Fruit fly (Drosophila melanogaster) whole organism, embryonic: ENCODE results near the gene GNBP1.

ENCODE experiments used
- Ada2b ChIP-seq: fragments of 200-800 bp; sonication (Bioruptor generic); IDR thresholded peaks from 2 replicates; pipeline ENCODE4 v1.3.6; 2022; ENCODE audit warnings: missing biosample characterization, missing genetic modification characterization
- Atf-2 ChIP-seq: fragments of 200-800 bp; sonication (Bioruptor generic); optimal IDR thresholded peaks from 2 replicates; lab custom pipeline; 2016; ENCODE audit warnings: missing biosample characterization, missing genetic modification characterization
- CG11696 ChIP-seq: fragments of 200-800 bp; sonication (Bioruptor generic); IDR thresholded peaks from 2 replicates; pipeline ENCODE4 v1.3.6; 2022; ENCODE audit warnings: missing biosample characterization, missing genetic modification characterization
- CG11723 ChIP-seq: fragments of 200-800 bp; sonication (Bioruptor generic); optimal IDR thresholded peaks from 2 replicates; lab custom pipeline; 2017; ENCODE audit warnings: missing biosample characterization, mild to moderate bottlenecking, missing genetic modification characterization
- CG15479 ChIP-seq: fragments of 200-800 bp; sonication (Bioruptor generic); optimal IDR thresholded peaks from 3 replicates; lab custom pipeline; 2019; ENCODE audit warnings: missing biosample characterization, mild to moderate bottlenecking, missing genetic modification characterization, moderate library complexity
- CG15514 ChIP-seq: fragments of 200-800 bp; sonication (Bioruptor generic); optimal IDR thresholded peaks from 3 replicates; lab custom pipeline; 2017; ENCODE audit warnings: missing biosample characterization, missing genetic modification characterization, mild to moderate bottlenecking, moderate library complexity, missing genetic modification reagents
- CG16813 ChIP-seq: fragments of 200-800 bp; sonication (Bioruptor generic); IDR thresholded peaks from 3 replicates; pipeline ENCODE4 v1.3.6; 2022; ENCODE audit warnings: missing biosample characterization, missing genetic modification characterization; ENCODE audit not compliant: partially characterized antibody
- CG17186 ChIP-seq: fragments of 200-800 bp; sonication (Bioruptor generic); optimal IDR thresholded peaks from 3 replicates; lab custom pipeline; 2017; ENCODE audit warnings: missing biosample characterization, missing genetic modification reagents, missing genetic modification characterization
- CG17612 ChIP-seq: fragments of 200-800 bp; sonication (Bioruptor generic); IDR thresholded peaks from 2 replicates; pipeline ENCODE4 v1.3.6; 2022; ENCODE audit warnings: missing biosample characterization, missing genetic modification characterization
- CG17829 ChIP-seq: fragments of 200-800 bp; optimal IDR thresholded peaks from 2 replicates; lab custom pipeline; 2019; ENCODE audit warnings: missing biosample characterization, mild to moderate bottlenecking, missing genetic modification characterization, moderate library complexity
- CG1792 ChIP-seq: fragments of 200-800 bp; sonication (Bioruptor generic); optimal IDR thresholded peaks from 2 replicates; lab custom pipeline; 2016; ENCODE audit warnings: missing biosample characterization, missing genetic modification characterization
- CG1832 ChIP-seq: fragments of 200-800 bp; sonication (Bioruptor generic); optimal IDR thresholded peaks from 2 replicates; lab custom pipeline; 2017; ENCODE audit warnings: missing biosample characterization, mild to moderate bottlenecking, missing genetic modification characterization, inconsistent platforms
- CG2199 ChIP-seq: fragments of 200-800 bp; sonication (Bioruptor generic); IDR thresholded peaks from 3 replicates; pipeline ENCODE4 v1.3.6; 2022; ENCODE audit warnings: missing biosample characterization, missing genetic modification characterization
- CG3163 ChIP-seq: fragments of 200-800 bp; sonication (Bioruptor generic); optimal IDR thresholded peaks from 3 replicates; lab custom pipeline; 2016; ENCODE audit warnings: missing biosample characterization, missing genetic modification characterization
- CG6689 ChIP-seq: fragments of 200-800 bp; sonication (Bioruptor generic); IDR thresholded peaks from 2 replicates; pipeline ENCODE4 v1.3.6; 2022; ENCODE audit warnings: missing biosample characterization, missing genetic modification characterization
- CG7357 ChIP-seq: fragments of 200-800 bp; sonication (Bioruptor generic); IDR thresholded peaks from 3 replicates; pipeline ENCODE4 v1.3.6; 2022; ENCODE audit warnings: missing biosample characterization, missing genetic modification characterization
- D ChIP-seq, 2 experiments: fragments of 200-800 bp in 1 of 2; fragments of >200 bp in 1 of 2; sonication (Bioruptor generic) in 1 of 2; optimal IDR thresholded peaks; 2 replicates in 1 of 2; 3 replicates in 1 of 2; lab custom pipeline; 2017; ENCODE audit warnings: mild to moderate bottlenecking in 1 of 2, missing biosample characterization in 1 of 2, missing genetic modification characterization in 1 of 2, missing genetic modification reagents in 1 of 2
- D19A ChIP-seq: fragments of 200-800 bp; optimal IDR thresholded peaks from 3 replicates; lab custom pipeline; 2019; ENCODE audit warnings: missing biosample characterization, mild to moderate bottlenecking, missing genetic modification characterization, moderate library complexity
- Deaf1 ChIP-seq: fragments of 200-800 bp; optimal IDR thresholded peaks from 3 replicates; lab custom pipeline; 2019; ENCODE audit warnings: missing biosample characterization, mild to moderate bottlenecking, missing genetic modification characterization, moderate library complexity
- E2f2 ChIP-seq: fragments of 200-800 bp; sonication (Bioruptor generic); IDR thresholded peaks from 2 replicates; pipeline ENCODE4 v1.3.6; 2022; ENCODE audit warnings: missing biosample characterization, missing genetic modification characterization
- Eip74EF ChIP-seq, 2 experiments: fragments of 200-800 bp in 1 of 2; fragments of >200 bp in 1 of 2; sonication (Bioruptor generic) in 1 of 2; optimal IDR thresholded peaks; 2 replicates each; lab custom pipeline; 2017 to 2019; ENCODE audit warnings: missing biosample characterization in 2 of 2, missing genetic modification characterization in 2 of 2, mild to moderate bottlenecking in 1 of 2, moderate library complexity in 1 of 2
- GATAe ChIP-seq: fragments of 200-800 bp; sonication (Bioruptor generic); conservative IDR thresholded peaks from 2 replicates; pipeline ENCODE4 v1.3.6; 2022; ENCODE audit warnings: missing biosample characterization, missing genetic modification characterization
- Hr78 ChIP-seq, 2 experiments: fragments of 200-800 bp in 1 of 2; fragments of >200 bp in 1 of 2; sonication (Bioruptor generic) in 1 of 2; optimal IDR thresholded peaks; 2 replicates each; lab custom pipeline; 2017 to 2019; ENCODE audit warnings: missing biosample characterization in 2 of 2, missing genetic modification characterization in 2 of 2, mild to moderate bottlenecking in 1 of 2, moderate library complexity in 1 of 2
- Ravus ChIP-seq: fragments of 200-800 bp; sonication (Bioruptor generic); IDR thresholded peaks from 2 replicates; pipeline ENCODE4 v1.3.6; 2022; ENCODE audit warnings: missing biosample characterization, missing genetic modification characterization
- Side ChIP-seq: fragments of 200-800 bp; sonication (Bioruptor generic); optimal IDR thresholded peaks from 2 replicates; lab custom pipeline; 2016; ENCODE audit warnings: missing biosample characterization, missing genetic modification characterization
- Six4 ChIP-seq: fragments of 200-800 bp; sonication (Bioruptor generic); optimal IDR thresholded peaks from 2 replicates; lab custom pipeline; 2016; ENCODE audit warnings: missing biosample characterization, missing genetic modification characterization
- TFAM ChIP-seq: fragments of 200-800 bp; sonication (Bioruptor generic); optimal IDR thresholded peaks from 2 replicates; lab custom pipeline; 2017; ENCODE audit warnings: missing biosample characterization, missing genetic modification characterization, inconsistent platforms
- Usf ChIP-seq: fragments of 200-800 bp; sonication (Bioruptor generic); optimal IDR thresholded peaks from 2 replicates; lab custom pipeline; 2017; ENCODE audit warnings: missing genotype, missing biosample characterization, missing genetic modification characterization
- ab ChIP-seq: fragments of 200-800 bp; sonication (Bioruptor generic); optimal IDR thresholded peaks from 2 replicates; lab custom pipeline; 2016; ENCODE audit warnings: missing biosample characterization, missing genetic modification characterization
- cas ChIP-seq: fragments of 200-800 bp; sonication (Bioruptor generic); IDR thresholded peaks from 2 replicates; pipeline ENCODE4 v1.3.6; 2022; ENCODE audit warnings: missing biosample characterization, missing genetic modification characterization
- crol ChIP-seq: fragments of 200-800 bp; sonication (Bioruptor generic); IDR thresholded peaks from 2 replicates; pipeline ENCODE4 v1.3.6; 2022; ENCODE audit warnings: missing biosample characterization, missing genetic modification characterization
- danr ChIP-seq: fragments of 200-800 bp; sonication (Bioruptor generic); IDR thresholded peaks from 2 replicates; pipeline ENCODE4 v1.3.6; 2022; ENCODE audit warnings: missing biosample characterization, missing genetic modification characterization
- dati ChIP-seq: fragments of 200-800 bp; sonication (Bioruptor generic); IDR thresholded peaks from 2 replicates; pipeline ENCODE4 v1.3.6; 2022; ENCODE audit warnings: missing biosample characterization, missing genetic modification characterization
- dimm ChIP-seq: fragments of 200-800 bp; sonication (Bioruptor generic); IDR thresholded peaks from 2 replicates; pipeline ENCODE4 v1.3.6; 2022; ENCODE audit warnings: missing biosample characterization, missing genetic modification characterization
- dysf ChIP-seq: fragments of 200-800 bp; sonication (Bioruptor generic); IDR thresholded peaks from 3 replicates; pipeline ENCODE4 v1.3.6; 2022; ENCODE audit warnings: missing biosample characterization, missing genetic modification characterization
- emc ChIP-seq: fragments of 200-800 bp; sonication (Bioruptor generic); optimal IDR thresholded peaks from 2 replicates; lab custom pipeline; 2016; ENCODE audit warnings: missing biosample characterization, missing genetic modification characterization
- ems ChIP-seq: fragments of 200-800 bp; sonication (Bioruptor generic); optimal IDR thresholded peaks from 3 replicates; lab custom pipeline; 2016; ENCODE audit warnings: missing biosample characterization, missing genetic modification characterization
- fd96Cb ChIP-seq: fragments of 200-800 bp; sonication (Bioruptor generic); optimal IDR thresholded peaks from 2 replicates; lab custom pipeline; 2018; ENCODE audit warnings: missing biosample characterization, mild to moderate bottlenecking, missing genetic modification characterization, moderate library complexity
- gce ChIP-seq: fragments of 200-800 bp; sonication (Bioruptor generic); IDR thresholded peaks from 3 replicates; pipeline ENCODE4 v1.3.6; 2022; ENCODE audit warnings: missing biosample characterization, missing genetic modification characterization
- gcm ChIP-seq: fragments of 200-800 bp; sonication (Bioruptor generic); optimal IDR thresholded peaks from 2 replicates; lab custom pipeline; 2019; ENCODE audit warnings: missing biosample characterization, mild to moderate bottlenecking, missing genetic modification characterization, moderate library complexity
- her ChIP-seq: fragments of 200-800 bp; sonication (Bioruptor generic); optimal IDR thresholded peaks from 2 replicates; lab custom pipeline; 2016; ENCODE audit warnings: missing biosample characterization, missing genetic modification characterization
- kah ChIP-seq: fragments of 200-800 bp; sonication (Bioruptor generic); optimal IDR thresholded peaks from 2 replicates; lab custom pipeline; 2018; ENCODE audit warnings: missing biosample characterization, mild to moderate bottlenecking, missing genetic modification characterization
- ken ChIP-seq: fragments of 200-800 bp; sonication (Bioruptor generic); IDR thresholded peaks from 3 replicates; pipeline ENCODE4 v1.3.6; 2022; ENCODE audit warnings: missing biosample characterization, missing genetic modification characterization
- lmd ChIP-seq: fragments of 200-800 bp; sonication (Bioruptor generic); IDR thresholded peaks from 2 replicates; pipeline ENCODE4 v1.3.6; 2022; ENCODE audit warnings: missing biosample characterization, missing genetic modification characterization
- maf-S ChIP-seq: fragments of 200-800 bp; sonication (Bioruptor generic); optimal IDR thresholded peaks from 2 replicates; lab custom pipeline; 2016; ENCODE audit warnings: missing biosample characterization, missing genetic modification characterization
- pita ChIP-seq: fragments of 200-800 bp; sonication (Bioruptor generic); optimal IDR thresholded peaks from 2 replicates; lab custom pipeline; 2017; ENCODE audit warnings: missing biosample characterization, mild to moderate bottlenecking, missing genetic modification characterization
- sens-2 ChIP-seq: fragments of 200-800 bp; sonication (Bioruptor generic); IDR thresholded peaks from 2 replicates; pipeline ENCODE4 v1.3.6; 2022; ENCODE audit warnings: missing biosample characterization, missing genetic modification characterization
- zfh1 ChIP-seq: fragments of 200-800 bp; sonication (Bioruptor generic); IDR thresholded peaks from 3 replicates; pipeline ENCODE4 v1.3.6; 2022; ENCODE audit warnings: missing biosample characterization, missing genetic modification characterization

GNBP1 gene

DNA sequence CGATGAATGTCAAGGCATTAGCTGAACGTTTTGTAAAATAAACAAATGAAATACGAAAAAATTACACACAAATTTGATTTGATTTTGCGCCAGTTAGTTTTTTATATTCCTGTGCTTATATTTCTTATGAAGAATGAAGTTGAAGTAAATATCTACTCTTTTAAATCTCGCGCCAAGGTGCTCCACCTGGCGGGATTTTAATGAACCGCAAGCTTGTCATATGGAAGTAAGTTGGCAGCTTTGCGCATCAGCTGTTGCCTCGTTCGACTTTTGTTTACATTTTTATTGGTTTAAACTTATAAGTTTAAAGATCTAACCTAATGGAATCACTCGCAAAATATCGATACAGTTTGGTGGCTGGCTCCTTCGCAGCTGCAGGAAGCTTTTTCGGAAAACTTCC is 8.5 kb upstream of the GNBP1 start, which contains the start of gene CG42495 (continued):
- TF ChIP-seq Ravus (GFP tag; lab: Robert Waterston, UW): no peak
- peak; percentile 10 for TF ChIP-seq CG17829
- TF ChIP-seq CG2199 (GFP tag; lab: Robert Waterston, UW): 0 out of 3 replicates have a peak, but pooled peaks have one; percentile 12

DNA sequence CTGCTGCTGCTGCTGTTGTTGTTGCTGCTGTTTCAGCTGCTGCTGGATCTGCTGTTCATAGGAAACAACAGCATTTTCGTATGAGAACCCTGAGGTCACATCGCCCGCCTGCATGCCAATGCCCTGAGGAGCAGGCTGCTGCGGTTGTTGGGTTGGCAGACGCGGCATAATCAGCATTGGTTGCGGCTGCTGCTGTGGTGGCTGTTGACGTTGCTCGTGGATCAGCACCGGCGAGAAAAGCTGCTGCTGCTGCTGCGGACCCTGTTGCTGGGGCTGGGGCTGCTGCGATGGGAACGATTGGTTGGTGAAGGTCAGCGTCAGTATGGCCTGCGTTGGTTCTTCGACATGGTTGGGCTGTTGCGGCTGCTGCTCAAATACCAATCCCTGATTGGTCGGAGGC is 5.7 kb upstream of the GNBP1 start:
- TF ChIP-seq ken (GFP tag; lab: Robert Waterston, UW) (no peak), Six4 (GFP tag; lab: Kevin White, UChicago) (no peak), ems (GFP tag; lab: Kevin White, UChicago) (no peak), CG7357 (no peak), CG17612 (GFP tag; lab: Robert Waterston, UW) (no peak), CG3163 (GFP tag; lab: Kevin White, UChicago) (no peak), GATAe (no peak), CG15479 (GFP tag; lab: Kevin White, UChicago) (no peak)

DNA sequence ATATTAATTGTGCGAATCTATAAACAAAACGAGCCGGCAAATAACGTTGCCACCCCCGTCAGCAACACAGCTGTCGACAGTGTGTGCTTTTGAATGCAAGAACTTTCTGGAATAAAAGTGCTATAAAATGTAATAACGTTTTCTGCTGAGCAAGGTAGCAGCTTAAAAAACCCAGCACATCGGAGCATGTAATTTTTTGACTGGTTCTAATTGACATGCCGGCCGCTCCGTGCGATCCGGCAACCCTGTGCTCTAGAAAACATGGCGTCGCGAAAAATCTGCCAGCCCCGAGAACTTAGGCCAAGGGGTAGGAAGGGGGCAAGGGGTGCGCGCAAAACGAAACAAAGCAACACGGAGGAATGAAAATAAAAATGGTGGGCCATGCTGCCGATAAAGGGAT is 3.4 kb upstream of the GNBP1 start:
- TF ChIP-seq Atf-2 (GFP tag; lab: Kevin White, UChicago) (no peak), CG1832 (GFP tag; lab: Kevin White, UChicago) (no peak), pita (GFP tag; lab: Kevin White, UChicago) (no peak), dati (GFP tag; lab: Robert Waterston, UW) (no peak), ab (GFP tag; lab: Kevin White, UChicago) (no peak), Ada2b (GFP tag; lab: Robert Waterston, UW) (no peak), cas (no peak), kah (GFP tag; lab: Kevin White, UChicago) (no peak), dysf (GFP tag; lab: Robert Waterston, UW) (peak; percentile 33; the same call in 1 of the 3 replicates), ems (GFP tag; lab: Kevin White, UChicago) (no peak), CG17186 (GFP tag; lab: Kevin White, UChicago) (no peak), E2f2 (GFP tag; lab: Robert Waterston, UW) (peak; percentile 47; the same call in 1 of the 2 replicates), ken (GFP tag; lab: Robert Waterston, UW) (no peak), sens-2 (GFP tag; lab: Robert Waterston, UW) (no peak), zfh1 (GFP tag; lab: Robert Waterston, UW) (peak; percentile 49; the same call in 1 of the 3 replicates), lmd (GFP tag; lab: Robert Waterston, UW) (no peak), CG16813 (peak; percentile 19; the same call in 1 of the 3 replicates), fd96Cb (tag; lab: Kevin White, UChicago) (no peak), dimm (GFP tag; lab: Robert Waterston, UW) (no peak), CG15514 (peak; percentile 96), Eip74EF (GFP tag; optimal IDR thresholded peaks at IDR 0.05; lab: Kevin White, UChicago) (no peak), CG11696 (GFP tag; lab: Robert Waterston, UW) (no peak), gce (no peak), crol (GFP tag; lab: Robert Waterston, UW) (peak; percentile 99), danr (GFP tag; lab: Robert Waterston, UW) (no peak), maf-S (GFP tag; lab: Kevin White, UChicago) (no peak), her (GFP tag; lab: Kevin White, UChicago) (no peak), Side (GFP tag; lab: Kevin White, UChicago) (no peak), Deaf1 (tag; lab: Kevin White, UChicago) (no peak), D (optimal IDR thresholded peaks at IDR 0.05; lab: Kevin White, UChicago) (no peak), D (GFP tag; optimal IDR thresholded peaks at IDR 0.05; lab: Kevin White, UChicago) (no peak), CG1792 (GFP tag; lab: Kevin White, UChicago) (no peak), CG11723 (no peak), D19A (tag; lab: Kevin White, UChicago) (no peak), emc (GFP tag; lab: Kevin White, UChicago) (no peak), gcm (peak; percentile 1), CG6689 (GFP tag; lab: Robert Waterston, UW) (no peak), Usf (GFP tag; lab: Kevin White, UChicago) (no peak), Hr78 (GFP tag; optimal IDR thresholded peaks at IDR 0.05; lab: Kevin White, UChicago) (no peak), TFAM (GFP tag; lab: Kevin White, UChicago) (no peak)
